Worm (Caenorhabditis elegans) whole organism, L1 larva: ENCODE results near the gene tbck-1.

Experiments used
- C16A3.4 ChIP-seq: fragments of 150-350 bp; optimal IDR thresholded peaks from 2 replicates; lab custom pipeline; 2014; ENCODE audit warnings: missing biosample characterization, missing genetic modification characterization
- nhr-237 ChIP-seq: fragments of 150-350 bp; optimal IDR thresholded peaks from 2 replicates; lab custom pipeline; 2014; ENCODE audit warnings: missing biosample characterization, missing genetic modification characterization
- sox-4 ChIP-seq: sonication (generic microtip); optimal IDR thresholded peaks from 2 replicates; lab custom pipeline; 2016; ENCODE audit warnings: missing genetic modification characterization, missing compliant biosample characterization

ce11 chrII:4821739-4822138 is 6.6 kb upstream of the tbck-1 start, which contains the start of gene lact-5:
- TF ChIP-seq C16A3.4 (tag; lab: Kevin White, UChicago): no peak
- no peak for TF ChIP-seq nhr-237 (tag; lab: Kevin White, UChicago)
- no peak for TF ChIP-seq sox-4
